Fruit fly (Drosophila melanogaster) whole organism, embryonic: ENCODE measurements around the gene CG13920.

ENCODE experiments used
- Awh ChIP-seq: fragments of 200-800 bp; sonication (Bioruptor generic); IDR thresholded peaks from 2 replicates; pipeline ENCODE4, ENCODE4 v1.3.6; 2022; ENCODE audit warnings: missing biosample characterization, missing genetic modification characterization
- CG10267 ChIP-seq: fragments of 200-800 bp; sonication (Bioruptor generic); optimal IDR thresholded peaks from 2 replicates; lab custom pipeline; 2018; ENCODE audit warnings: missing biosample characterization, mild to moderate bottlenecking, missing genetic modification characterization, moderate library complexity
- CG12236 ChIP-seq: fragments of 200-800 bp; sonication (Bioruptor generic); optimal IDR thresholded peaks from 2 replicates; lab custom pipeline; 2016; ENCODE audit warnings: missing biosample characterization, missing genetic modification characterization
- CG12659 ChIP-seq: fragments of 200-800 bp; sonication (Bioruptor generic); optimal IDR thresholded peaks from 3 replicates; lab custom pipeline; 2017; ENCODE audit warnings: mild to moderate bottlenecking, missing biosample characterization, missing genetic modification reagents, missing genetic modification characterization
- CG13296 ChIP-seq: fragments of 200-800 bp; sonication (Bioruptor generic); optimal IDR thresholded peaks from 3 replicates; lab custom pipeline; 2018; ENCODE audit warnings: missing biosample characterization, mild to moderate bottlenecking, missing genetic modification characterization
- CG13894 ChIP-seq: fragments of 200-800 bp; sonication (Bioruptor generic); optimal IDR thresholded peaks from 3 replicates; lab custom pipeline; 2018; ENCODE audit warnings: missing biosample characterization, mild to moderate bottlenecking, missing genetic modification characterization, moderate library complexity
- CG17385 ChIP-seq: fragments of 200-800 bp; sonication (Bioruptor generic); optimal IDR thresholded peaks from 3 replicates; lab custom pipeline; 2018; ENCODE audit warnings: missing biosample characterization, mild to moderate bottlenecking, missing genetic modification characterization
- CG2116 ChIP-seq: fragments of 200-800 bp; sonication (Bioruptor generic); optimal IDR thresholded peaks from 3 replicates; lab custom pipeline; 2018; ENCODE audit warnings: missing biosample characterization, mild to moderate bottlenecking, missing genetic modification characterization
- CG2889 ChIP-seq: fragments of 200-800 bp; sonication (Bioruptor generic); IDR thresholded peaks from 3 replicates; pipeline ENCODE4 v1.3.6; 2022; ENCODE audit warnings: missing biosample characterization, missing genetic modification characterization
- CG31224 ChIP-seq: fragments of 200-800 bp; sonication (Bioruptor generic); IDR thresholded peaks from 2 replicates; pipeline ENCODE4 v1.3.6; 2022; ENCODE audit warnings: missing biosample characterization, missing genetic modification characterization
- CG32767 ChIP-seq: fragments of 200-800 bp; sonication (Bioruptor generic); IDR thresholded peaks from 2 replicates; pipeline ENCODE4 v1.3.6; 2022; ENCODE audit warnings: missing biosample characterization, missing genetic modification characterization
- CG3726 ChIP-seq: fragments of 200-800 bp; sonication (Bioruptor generic); IDR thresholded peaks from 3 replicates; pipeline ENCODE4, ENCODE4 v1.3.6; 2022; ENCODE audit warnings: missing biosample characterization, missing genetic modification characterization
- CG6791 ChIP-seq: fragments of 200-800 bp; sonication (Bioruptor generic); IDR thresholded peaks from 3 replicates; pipeline ENCODE4 v1.3.6; 2022; ENCODE audit warnings: missing biosample characterization, missing genetic modification characterization; ENCODE audit not compliant: partially characterized antibody
- CG7839 ChIP-seq: fragments of 200-800 bp; sonication (Bioruptor generic); optimal IDR thresholded peaks from 3 replicates; lab custom pipeline; 2018; ENCODE audit warnings: missing biosample characterization, mild to moderate bottlenecking, missing genetic modification characterization, moderate library complexity
- CG8388 ChIP-seq: fragments of 200-800 bp; sonication (Bioruptor generic); optimal IDR thresholded peaks from 2 replicates; lab custom pipeline; 2019; ENCODE audit warnings: missing biosample characterization, mild to moderate bottlenecking, missing genetic modification characterization, moderate library complexity
- Deaf1 ChIP-seq: fragments of 200-800 bp; optimal IDR thresholded peaks from 3 replicates; lab custom pipeline; 2019; ENCODE audit warnings: missing biosample characterization, mild to moderate bottlenecking, missing genetic modification characterization, moderate library complexity
- Dip3 ChIP-seq: fragments of 200-800 bp; sonication (Bioruptor generic); optimal IDR thresholded peaks from 3 replicates; lab custom pipeline; 2016; ENCODE audit warnings: missing biosample characterization, missing genetic modification characterization
- Eip74EF ChIP-seq, 2 experiments: fragments of 200-800 bp in 1 of 2; fragments of >200 bp in 1 of 2; sonication (Bioruptor generic) in 1 of 2; optimal IDR thresholded peaks; 2 replicates each; lab custom pipeline; 2017 to 2019; ENCODE audit warnings: missing biosample characterization in 2 of 2, missing genetic modification characterization in 2 of 2, mild to moderate bottlenecking in 1 of 2, moderate library complexity in 1 of 2
- H15 ChIP-seq: fragments of 200-800 bp; sonication (Bioruptor generic); IDR thresholded peaks from 3 replicates; pipeline ENCODE4 v1.3.6; 2022; ENCODE audit warnings: missing biosample characterization, missing genetic modification characterization
- Hand ChIP-seq: fragments of 200-800 bp; sonication (Bioruptor generic); optimal IDR thresholded peaks from 2 replicates; lab custom pipeline; 2017; ENCODE audit warnings: mild to moderate bottlenecking, missing biosample characterization, missing genetic modification reagents, missing genetic modification characterization
- Jarid2 ChIP-seq: fragments of 200-800 bp; sonication (Bioruptor generic); optimal IDR thresholded peaks from 3 replicates; lab custom pipeline; 2017; ENCODE audit warnings: mild to moderate bottlenecking, missing biosample characterization, missing genetic modification reagents, missing genetic modification characterization
- MESR4 ChIP-seq: fragments of 200-800 bp; sonication (Bioruptor generic); optimal IDR thresholded peaks from 2 replicates; lab custom pipeline; 2018; ENCODE audit warnings: missing biosample characterization, mild to moderate bottlenecking, missing genetic modification characterization, moderate library complexity
- Optix ChIP-seq: fragments of 200-800 bp; sonication (Bioruptor generic); IDR thresholded peaks from 3 replicates; pipeline ENCODE4 v1.3.6; 2022; ENCODE audit warnings: missing biosample characterization, missing genetic modification characterization
- Rx ChIP-seq: fragments of 200-800 bp; sonication (Bioruptor generic); IDR thresholded peaks from 2 replicates; pipeline ENCODE4 v1.3.6; 2022; ENCODE audit warnings: missing biosample characterization, missing genetic modification characterization
- Spps ChIP-seq: fragments of 200-800 bp; sonication (Bioruptor generic); optimal IDR thresholded peaks from 2 replicates; lab custom pipeline; 2018; ENCODE audit warnings: missing biosample characterization, mild to moderate bottlenecking, missing genetic modification characterization
- Sry-β ChIP-seq: fragments of 200-800 bp; sonication (Bioruptor generic); optimal IDR thresholded peaks from 2 replicates; lab custom pipeline; 2018; ENCODE audit warnings: missing biosample characterization, mild to moderate bottlenecking, missing genetic modification characterization, moderate library complexity
- br ChIP-seq: fragments of >200 bp; optimal IDR thresholded peaks from 2 replicates; lab custom pipeline; 2017
- cas ChIP-seq: fragments of 200-800 bp; sonication (Bioruptor generic); IDR thresholded peaks from 2 replicates; pipeline ENCODE4 v1.3.6; 2022; ENCODE audit warnings: missing biosample characterization, missing genetic modification characterization
- dan ChIP-seq: fragments of 200-800 bp; sonication (Bioruptor generic); IDR thresholded peaks from 2 replicates; pipeline ENCODE4 v1.3.6; 2022; ENCODE audit warnings: missing biosample characterization, missing genetic modification characterization
- dmrt11E ChIP-seq: fragments of 200-800 bp; sonication (Bioruptor generic); optimal IDR thresholded peaks from 3 replicates; lab custom pipeline; 2018; ENCODE audit warnings: missing biosample characterization, mild to moderate bottlenecking, missing genetic modification characterization, moderate library complexity
- dmrt99B ChIP-seq: fragments of 200-800 bp; sonication (Bioruptor generic); optimal IDR thresholded peaks from 2 replicates; lab custom pipeline; 2018; ENCODE audit warnings: missing biosample characterization, mild to moderate bottlenecking, missing genetic modification characterization, moderate library complexity
- fd96Cb ChIP-seq: fragments of 200-800 bp; sonication (Bioruptor generic); optimal IDR thresholded peaks from 2 replicates; lab custom pipeline; 2018; ENCODE audit warnings: missing biosample characterization, mild to moderate bottlenecking, missing genetic modification characterization, moderate library complexity
- gcm ChIP-seq: fragments of 200-800 bp; sonication (Bioruptor generic); optimal IDR thresholded peaks from 2 replicates; lab custom pipeline; 2019; ENCODE audit warnings: missing biosample characterization, mild to moderate bottlenecking, missing genetic modification characterization, moderate library complexity
- gsb-n ChIP-seq: fragments of 200-800 bp; sonication (Bioruptor generic); optimal IDR thresholded peaks from 3 replicates; lab custom pipeline; 2018; ENCODE audit warnings: missing biosample characterization, mild to moderate bottlenecking, missing genetic modification characterization
- ham ChIP-seq: fragments of 200-800 bp; sonication (Bioruptor generic); IDR thresholded peaks from 2 replicates; pipeline ENCODE4 v1.3.6; 2022; ENCODE audit warnings: missing biosample characterization, missing genetic modification characterization
- jing ChIP-seq: fragments of 200-800 bp; sonication (Bioruptor generic); optimal IDR thresholded peaks from 2 replicates; lab custom pipeline; 2018; ENCODE audit warnings: missing biosample characterization, mild to moderate bottlenecking, missing genetic modification characterization
- knrl ChIP-seq: fragments of 200-800 bp; sonication (Bioruptor generic); IDR thresholded peaks from 3 replicates; pipeline ENCODE4 v1.3.6; 2022; ENCODE audit warnings: missing biosample characterization, missing genetic modification characterization; ENCODE audit not compliant: partially characterized antibody
- mld ChIP-seq: fragments of 200-800 bp; sonication (Bioruptor generic); IDR thresholded peaks from 3 replicates; pipeline ENCODE4 v1.3.6; 2022; ENCODE audit warnings: missing biosample characterization, missing genetic modification characterization; ENCODE audit not compliant: partially characterized antibody
- oc ChIP-seq: fragments of 200-800 bp; sonication (Bioruptor generic); optimal IDR thresholded peaks from 2 replicates; lab custom pipeline; 2018; ENCODE audit warnings: missing biosample characterization, mild to moderate bottlenecking, missing genetic modification characterization, moderate library complexity
- pan ChIP-seq, 4 experiments: fragments of >200 bp in 3 of 4; fragments of 200-800 bp in 1 of 4; sonication (Bioruptor generic) in 1 of 4; optimal IDR thresholded peaks in 3 of 4; IDR thresholded peaks in 1 of 4; 2 replicates each; pipeline versions ENCODE4 v1.3.6 to Lab custom; 2017 to 2022; ENCODE audit warnings: missing biosample characterization in 2 of 4, missing genetic modification characterization in 2 of 4, mixed read lengths in 1 of 4
- pum ChIP-seq: fragments of 200-800 bp; sonication (Bioruptor generic); optimal IDR thresholded peaks from 2 replicates; lab custom pipeline; 2016; ENCODE audit warnings: missing biosample characterization, missing genetic modification characterization
- schlank ChIP-seq: fragments of 200-800 bp; sonication (Bioruptor generic); optimal IDR thresholded peaks from 2 replicates; lab custom pipeline; 2018; ENCODE audit warnings: missing biosample characterization, mild to moderate bottlenecking, missing genetic modification characterization
- sens ChIP-seq: fragments of 200-800 bp; sonication (Bioruptor generic); peaks from one replicate; lab custom pipeline; 2016; ENCODE audit warnings: missing biosample characterization, missing genetic modification characterization
- seq ChIP-seq: fragments of 200-800 bp; sonication (Bioruptor generic); IDR thresholded peaks from 2 replicates; pipeline ENCODE4 v1.3.6; 2022; ENCODE audit warnings: missing biosample characterization, missing genetic modification characterization
- slou ChIP-seq: fragments of 200-800 bp; sonication (Bioruptor generic); optimal IDR thresholded peaks from 3 replicates; lab custom pipeline; 2016; ENCODE audit warnings: missing biosample characterization, missing genetic modification characterization
- so ChIP-seq: fragments of 200-800 bp; sonication (Bioruptor generic); IDR thresholded peaks from 3 replicates; pipeline ENCODE4 v1.3.6; 2022; ENCODE audit warnings: missing biosample characterization, missing genetic modification characterization
- sob ChIP-seq: fragments of 200-800 bp; sonication (Bioruptor generic); IDR thresholded peaks from 2 replicates; pipeline ENCODE4 v1.3.6; 2022; ENCODE audit warnings: missing biosample characterization, missing genetic modification characterization
- wdn ChIP-seq: fragments of 200-800 bp; sonication (Bioruptor generic); IDR thresholded peaks from 2 replicates; pipeline ENCODE4 v1.3.6; 2022; ENCODE audit warnings: missing biosample characterization, missing genetic modification characterization
- z ChIP-seq: fragments of 200-800 bp; sonication (Bioruptor generic); IDR thresholded peaks from 3 replicates; pipeline ENCODE4 v1.3.6; 2022; ENCODE audit warnings: missing biosample characterization, missing genetic modification characterization

Gene CG13920

DNA sequence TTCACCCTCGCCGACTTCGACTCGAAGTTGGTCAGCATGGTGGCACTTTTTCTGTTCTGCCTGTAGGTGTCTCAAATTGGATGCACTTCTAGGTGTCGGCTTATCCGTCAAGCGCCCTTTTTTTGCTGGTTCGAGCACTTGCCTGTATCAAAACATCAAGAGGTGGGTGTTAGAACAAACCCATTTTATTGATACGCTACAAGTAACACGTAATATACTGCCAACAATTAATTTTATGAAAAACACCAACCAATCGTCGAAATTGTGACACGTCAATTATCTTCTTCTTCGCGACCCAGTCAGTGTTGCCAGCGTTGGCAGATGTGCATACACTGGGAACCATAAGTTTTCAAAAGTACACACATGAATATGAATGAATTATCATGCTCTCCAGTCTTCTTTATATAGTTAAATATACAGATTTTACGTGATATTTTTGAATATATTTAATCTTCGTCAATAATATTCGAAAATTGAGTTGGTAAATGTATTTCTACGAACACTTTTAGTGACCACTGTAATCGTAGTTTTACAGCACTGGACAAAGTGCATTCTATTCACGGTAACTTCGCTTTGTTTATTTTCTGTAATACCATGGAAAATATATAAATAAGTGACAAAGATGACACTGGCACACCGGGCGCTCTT lies 3.7 kb upstream of the CG13920 start, which contains the start of the genes alphaCOP and CG13919 (continued):
- TF ChIP-seq pan (optimal IDR thresholded peaks at IDR 0.05; lab: Kevin White, UChicago) (no peak), pan (GFP tag; optimal IDR thresholded peaks at IDR 0.05 in 1 of 2, IDR thresholded peaks at IDR 0.05 in 1 of 2) (peak in 1 of 2 experiments; percentile 97), CG2116 (peak; percentile 86), dan (GFP tag; lab: Robert Waterston, UW) (peak; percentile 57; the same call in 1 of the 2 replicates), wdn (GFP tag; lab: Robert Waterston, UW) (peak; percentile 96), br (lab: Kevin White, UChicago) (no peak), dmrt11E (peak; percentile 97), CG32767 (peak; percentile 98), z (GFP tag; lab: Robert Waterston, UW) (no peak), CG31224 (GFP tag; lab: Robert Waterston, UW) (peak; percentile 94), Optix (GFP tag; lab: Robert Waterston, UW) (peak; percentile 95), Rx (GFP tag; lab: Robert Waterston, UW) (peak; percentile 92), mld (GFP tag; lab: Robert Waterston, UW) (no peak), CG12659 (GFP tag; lab: Kevin White, UChicago) (peak; percentile 98), gsb-n (tag; lab: Kevin White, UChicago) (peak; percentile 97), knrl (peak; percentile 43; the same call in 1 of the 3 replicates), schlank (tag; lab: Kevin White, UChicago) (peak; percentile 88), Hand (peak; percentile 91), sob (GFP tag; lab: Robert Waterston, UW) (peak; percentile 97), dmrt99B (peak; percentile 96), H15 (GFP tag; lab: Robert Waterston, UW) (peak; percentile 96), Awh (GFP tag; lab: Robert Waterston, UW) (peak; percentile 98), CG8388 (GFP tag; lab: Kevin White, UChicago) (peak; percentile 100), Spps (peak; percentile 91), Sry-β (GFP tag; lab: Kevin White, UChicago) (peak; percentile 60), Eip74EF (GFP tag; optimal IDR thresholded peaks at IDR 0.05; lab: Kevin White, UChicago) (peak in 1 of 2 experiments; percentile 96), CG6791 (GFP tag; lab: Robert Waterston, UW) (no peak), CG17385 (GFP tag; lab: Kevin White, UChicago) (peak; percentile 99), so (GFP tag; lab: Robert Waterston, UW) (peak; percentile 97), CG13894 (tag; lab: Kevin White, UChicago) (peak; percentile 91), Deaf1 (peak; percentile 77), seq (GFP tag; lab: Robert Waterston, UW) (peak; percentile 96), ham (GFP tag; lab: Robert Waterston, UW) (peak; percentile 92), fd96Cb (tag; lab: Kevin White, UChicago) (peak; percentile 91), CG13296 (GFP tag; lab: Kevin White, UChicago) (peak; percentile 93), CG2889 (peak; percentile 98), slou (GFP tag; lab: Kevin White, UChicago) (peak; percentile 96), MESR4 (GFP tag; lab: Kevin White, UChicago) (peak; percentile 95), oc (tag; lab: Kevin White, UChicago) (peak; percentile 97), sens (GFP tag; lab: Kevin White, UChicago) (peak; percentile 99), CG10267 (peak; percentile 100), gcm (GFP tag; lab: Kevin White, UChicago) (peak; percentile 96), Dip3 (GFP tag; lab: Kevin White, UChicago) (peak; percentile 93), CG12236 (GFP tag; lab: Kevin White, UChicago) (peak; percentile 85), cas (GFP tag; lab: Robert Waterston, UW) (peak; percentile 93), Jarid2 (peak; percentile 11), pum (peak; percentile 91), jing (GFP tag; lab: Kevin White, UChicago) (peak; percentile 90), CG3726 (GFP tag; lab: Robert Waterston, UW) (peak; percentile 93), CG7839 (tag; lab: Kevin White, UChicago) (peak; percentile 99)
